Worm (Caenorhabditis elegans) whole organism, L1 larva: ENCODE measurements around the gene F49C5.10.

Experiments
- F16B12.6 ChIP-seq: fragments of 150-350 bp; optimal IDR thresholded peaks from 2 replicates; lab custom pipeline; 2014; ENCODE audit warnings: missing biosample characterization, missing genetic modification characterization
- alr-1 ChIP-seq: fragments of 200-800 bp; sonication (Bioruptor generic); optimal IDR thresholded peaks from 2 replicates; lab custom pipeline; 2018; ENCODE audit warnings: borderline replicate concordance, mild to moderate bottlenecking, missing genetic modification characterization, missing compliant biosample characterization
- ama-1 ChIP-seq: fragments of 150-350 bp; optimal IDR thresholded peaks from 2 replicates; lab custom pipeline; 2014
- blmp-1 ChIP-seq: fragments of 150-350 bp; optimal IDR thresholded peaks from 2 replicates; lab custom pipeline; 2014; ENCODE audit warnings: missing biosample characterization, missing genetic modification characterization
- ceh-88 ChIP-seq: fragments of 200-800 bp; sonication (Bioruptor generic); IDR thresholded peaks from 2 replicates; pipeline ENCODE4 v1.3.6; 2022; ENCODE audit warnings: missing genetic modification characterization, missing compliant biosample characterization
- ces-1 ChIP-seq: fragments of 150-350 bp; optimal IDR thresholded peaks from 2 replicates; lab custom pipeline; 2014; ENCODE audit warnings: missing biosample characterization, missing genetic modification reagents, missing genetic modification characterization
- efl-1 ChIP-seq, 4 experiments: fragments of 150-350 bp; optimal IDR thresholded peaks in 3 of 4; peaks in 1 of 4; 1 replicate in 1 of 4; 2 replicates in 3 of 4; lab custom pipeline; 2014; ENCODE audit warnings: missing biosample characterization in 2 of 4, missing genetic modification characterization in 2 of 4, missing genetic modification reagents in 2 of 4
- fkh-10 ChIP-seq: sonication (generic microtip); optimal IDR thresholded peaks from 2 replicates; lab custom pipeline; 2017; ENCODE audit warnings: missing biosample characterization, missing genetic modification reagents, missing genetic modification characterization
- fkh-4 ChIP-seq: sonication (generic microtip); optimal IDR thresholded peaks from 2 replicates; lab custom pipeline; 2016; ENCODE audit warnings: missing compliant biosample characterization, missing genetic modification characterization, borderline replicate concordance
- fkh-8 ChIP-seq: sonication (generic microtip); optimal IDR thresholded peaks from 2 replicates; lab custom pipeline; 2016; ENCODE audit warnings: mild to moderate bottlenecking, missing genetic modification characterization, missing compliant biosample characterization
- fos-1 ChIP-seq: fragments of 150-350 bp; optimal IDR thresholded peaks from 2 replicates; lab custom pipeline; 2014; ENCODE audit warnings: missing biosample characterization, missing genetic modification characterization
- hlh-17 ChIP-seq: fragments of 200-800 bp; sonication (Bioruptor generic); optimal IDR thresholded peaks from 2 replicates; lab custom pipeline; 2018; ENCODE audit warnings: missing genetic modification characterization, mild to moderate bottlenecking, missing compliant biosample characterization, moderate library complexity, borderline replicate concordance
- hlh-4 ChIP-seq: sonication (generic microtip); optimal IDR thresholded peaks from 2 replicates; lab custom pipeline; 2016; ENCODE audit warnings: mild to moderate bottlenecking, missing genetic modification characterization, missing compliant biosample characterization
- jun-1 ChIP-seq: fragments of 150-350 bp; optimal IDR thresholded peaks from 2 replicates; lab custom pipeline; 2014; ENCODE audit warnings: missing biosample characterization, missing genetic modification reagents, missing genetic modification characterization
- lin-14 ChIP-seq: fragments of 200-800 bp; sonication (Bioruptor generic); optimal IDR thresholded peaks from 2 replicates; lab custom pipeline; 2018; ENCODE audit warnings: mild to moderate bottlenecking, missing genetic modification characterization, moderate library complexity, missing compliant biosample characterization
- lin-15B ChIP-seq: fragments of 150-350 bp; sonication (generic microtip); optimal IDR thresholded peaks from 3 replicates; lab custom pipeline; 2014; ENCODE audit warnings: missing biosample characterization, missing genetic modification characterization
- lin-39 ChIP-seq: fragments of 150-350 bp; optimal IDR thresholded peaks from 2 replicates; lab custom pipeline; 2014; ENCODE audit warnings: missing biosample characterization, missing genetic modification reagents, missing genetic modification characterization
- lsy-2 ChIP-seq, 2 experiments: fragments of 150-350 bp; optimal IDR thresholded peaks; 2 replicates each; lab custom pipeline; 2014; ENCODE audit warnings: missing biosample characterization in 2 of 2, missing genetic modification characterization in 2 of 2
- mef-2 ChIP-seq: fragments of 150-350 bp; optimal IDR thresholded peaks from 2 replicates; lab custom pipeline; 2014; ENCODE audit warnings: missing biosample characterization, missing genetic modification characterization
- mep-1 ChIP-seq: fragments of 150-350 bp; optimal IDR thresholded peaks from 2 replicates; lab custom pipeline; 2014; ENCODE audit warnings: missing biosample characterization, missing genetic modification characterization
- nhr-20 ChIP-seq: sonication (generic microtip); optimal IDR thresholded peaks from 2 replicates; lab custom pipeline; 2016; ENCODE audit warnings: mild to moderate bottlenecking, missing genetic modification characterization, missing compliant biosample characterization
- nhr-28 ChIP-seq: fragments of 150-350 bp; optimal IDR thresholded peaks from 2 replicates; lab custom pipeline; 2014; ENCODE audit warnings: missing biosample characterization, missing genetic modification characterization
- nhr-76 ChIP-seq: sonication (generic microtip); optimal IDR thresholded peaks from 2 replicates; lab custom pipeline; 2017; ENCODE audit warnings: missing biosample characterization, missing genetic modification characterization
- nhr-84 ChIP-seq: sonication (generic microtip); optimal IDR thresholded peaks from 2 replicates; lab custom pipeline; 2017; ENCODE audit warnings: missing biosample characterization, missing genetic modification characterization
- nhr-85 ChIP-seq: sonication (generic microtip); peaks from one replicate; lab custom pipeline; 2016; ENCODE audit warnings: missing genetic modification characterization, inconsistent platforms, missing compliant biosample characterization
- nhr-90 ChIP-seq: sonication (generic microtip); optimal IDR thresholded peaks from 2 replicates; lab custom pipeline; 2016; ENCODE audit warnings: mild to moderate bottlenecking, missing genetic modification characterization, missing compliant biosample characterization; ENCODE audit not compliant: poor library complexity
- pax-3 ChIP-seq: fragments of 200-800 bp; sonication (Bioruptor generic); optimal IDR thresholded peaks from 2 replicates; lab custom pipeline; 2018; ENCODE audit warnings: mild to moderate bottlenecking, missing genetic modification characterization, moderate library complexity, missing compliant biosample characterization
- rnt-1 ChIP-seq: sonication (generic microtip); optimal IDR thresholded peaks from 2 replicates; lab custom pipeline; 2016; ENCODE audit warnings: mild to moderate bottlenecking, missing genetic modification characterization, moderate library complexity, missing compliant biosample characterization
- skn-1 ChIP-seq: fragments of 150-350 bp; optimal IDR thresholded peaks from 2 replicates; lab custom pipeline; 2014; ENCODE audit warnings: missing biosample characterization, missing genetic modification characterization
- sox-4 ChIP-seq: sonication (generic microtip); optimal IDR thresholded peaks from 2 replicates; lab custom pipeline; 2016; ENCODE audit warnings: missing genetic modification characterization, missing compliant biosample characterization
- tbx-2 ChIP-seq: sonication (generic microtip); optimal IDR thresholded peaks from 2 replicates; lab custom pipeline; 2016; ENCODE audit warnings: missing genetic modification characterization, missing compliant biosample characterization
- unc-130 ChIP-seq: fragments of 150-350 bp; optimal IDR thresholded peaks from 2 replicates; lab custom pipeline; 2017; ENCODE audit warnings: missing biosample characterization, missing genetic modification characterization, inconsistent platforms
- unc-86 ChIP-seq: sonication (generic microtip); optimal IDR thresholded peaks from 2 replicates; lab custom pipeline; 2016; ENCODE audit warnings: missing genetic modification characterization, missing compliant biosample characterization
- unc-98 ChIP-seq: fragments of 200-800 bp; sonication (Bioruptor generic); IDR thresholded peaks from 2 replicates; pipeline ENCODE4 v1.3.6; 2022; ENCODE audit warnings: missing genetic modification characterization, missing compliant biosample characterization
- vab-15 ChIP-seq: sonication (generic microtip); optimal IDR thresholded peaks from 2 replicates; lab custom pipeline; 2017; ENCODE audit warnings: missing genotype, mild to moderate bottlenecking, missing genetic modification characterization, missing compliant biosample characterization
- zip-4 ChIP-seq: fragments of 200-800 bp; sonication (Bioruptor generic); optimal IDR thresholded peaks from 2 replicates; lab custom pipeline; 2018; ENCODE audit warnings: mild to moderate bottlenecking, missing genetic modification characterization, moderate library complexity, missing compliant biosample characterization

The F49C5.10 gene

DNA sequence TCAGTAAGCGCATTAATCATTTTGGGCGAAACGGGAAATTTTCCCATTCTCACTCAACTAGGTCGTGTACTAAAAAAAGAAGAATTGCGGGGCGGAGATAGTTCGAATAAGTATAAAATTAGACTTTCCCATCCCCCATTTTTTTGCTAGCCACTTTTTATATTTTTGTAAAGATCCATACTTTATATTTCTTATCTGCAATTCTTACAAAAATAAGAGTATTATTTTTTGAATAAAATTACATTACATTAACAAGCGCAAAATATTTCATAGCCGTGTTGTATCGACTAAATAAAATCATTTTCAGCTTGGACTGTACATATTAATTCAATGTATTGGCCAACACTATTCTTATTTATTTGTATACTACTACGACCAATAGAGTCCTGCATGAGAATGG lies 9.0 kb downstream of the F49C5.10 start, which contains the start of gene F49C5.11:
TSS of gene F49C5.11 (plus strand) at position 301 of the 400 bp plus-strand sequence.
- TF ChIP-seq nhr-76 (tag; lab: Kevin White, UChicago) (no peak), nhr-28 (tag; lab: Kevin White, UChicago) (no peak), unc-98 (GFP tag; lab: Robert Waterston, UW) (no peak), vab-15 (tag; lab: Kevin White, UChicago) (no peak), hlh-4 (tag; lab: Kevin White, UChicago) (no peak), lin-15B (tag; lab: Kevin White, UChicago) (no peak), hlh-17 (GFP tag; lab: Kevin White, UChicago) (no peak), ces-1 (GFP tag; lab: Kevin White, UChicago) (no peak)

DNA sequence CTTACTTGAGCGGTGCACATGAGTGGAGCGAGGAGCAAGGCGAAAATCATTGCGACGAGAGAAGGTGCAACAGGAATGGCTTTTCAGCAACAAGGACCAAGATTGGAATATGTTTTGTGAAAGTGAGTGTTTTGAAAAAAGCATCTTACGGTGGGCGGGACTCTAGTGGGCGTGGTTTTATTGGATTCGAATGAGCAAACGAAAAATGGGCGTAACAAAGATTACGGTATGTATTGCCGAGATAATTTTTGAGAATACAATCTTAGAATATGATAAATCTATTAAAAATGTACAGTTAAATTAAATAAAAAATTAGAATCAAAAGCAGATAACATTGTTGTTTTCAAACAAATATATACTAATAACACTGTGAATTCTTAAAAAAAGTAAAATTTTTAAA lies 13.7 kb downstream of the F49C5.10 start, which contains the start of gene F49C5.12:
TSS of gene F49C5.12 (minus strand) at position 101 of the 400 bp plus-strand sequence.
- TF ChIP-seq unc-98 (GFP tag; lab: Robert Waterston, UW) = no peak
- TF ChIP-seq jun-1 (tag; lab: Kevin White, UChicago) = no peak
- no peak for TF ChIP-seq pax-3
- no peak for TF ChIP-seq unc-86
- no peak for TF ChIP-seq ceh-88 (GFP tag; lab: Robert Waterston, UW)
- TF ChIP-seq zip-4 = no peak
- no peak for TF ChIP-seq mep-1 (tag; lab: Kevin White, UChicago)
- no peak for TF ChIP-seq fkh-4 (tag; lab: Kevin White, UChicago)
- no peak for TF ChIP-seq F16B12.6
- TF ChIP-seq tbx-2 = no peak
- TF ChIP-seq lin-14 = no peak
- TF ChIP-seq nhr-76 (tag; lab: Kevin White, UChicago) = no peak
- TF ChIP-seq nhr-90 = no peak
- TF ChIP-seq lsy-2 (tag; optimal IDR thresholded peaks at IDR 0.05; lab: Kevin White, UChicago) = no peak
- TF ChIP-seq nhr-85 = no peak
- TF ChIP-seq lin-39 = no peak
- TF ChIP-seq ama-1 (lab: Kevin White, UChicago) = no peak
- no peak for TF ChIP-seq unc-130 (tag; lab: Kevin White, UChicago)
- no peak for TF ChIP-seq sox-4
- TF ChIP-seq alr-1 (tag; lab: Kevin White, UChicago) = no peak

DNA sequence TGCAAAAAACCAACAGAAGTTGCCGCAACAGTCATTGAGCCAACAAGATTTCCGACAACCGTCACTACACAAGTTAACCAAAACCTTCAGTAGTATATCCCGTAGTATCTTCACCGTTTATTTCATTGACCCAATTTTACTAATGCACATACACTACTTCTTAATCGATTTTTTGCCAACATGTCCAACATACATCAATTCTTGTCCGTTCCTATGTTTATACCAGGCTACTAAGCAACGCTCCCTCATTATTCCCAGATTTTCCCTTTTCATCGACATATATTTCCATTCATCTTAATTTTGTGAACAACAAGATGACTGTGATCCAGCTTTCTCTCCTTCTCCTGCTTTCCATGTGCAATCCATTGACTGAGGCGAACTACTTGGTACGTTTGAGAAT lies 19.3 kb downstream of the F49C5.10 start, which contains the start of gene F49C5.7:
TSS of gene F49C5.7 (plus strand) at position 301 of the 400 bp plus-strand sequence.
- TF ChIP-seq fkh-8 (no peak), blmp-1 (tag; lab: Kevin White, UChicago) (no peak), nhr-20 (tag; lab: Kevin White, UChicago) (no peak), mef-2 (no peak)

DNA sequence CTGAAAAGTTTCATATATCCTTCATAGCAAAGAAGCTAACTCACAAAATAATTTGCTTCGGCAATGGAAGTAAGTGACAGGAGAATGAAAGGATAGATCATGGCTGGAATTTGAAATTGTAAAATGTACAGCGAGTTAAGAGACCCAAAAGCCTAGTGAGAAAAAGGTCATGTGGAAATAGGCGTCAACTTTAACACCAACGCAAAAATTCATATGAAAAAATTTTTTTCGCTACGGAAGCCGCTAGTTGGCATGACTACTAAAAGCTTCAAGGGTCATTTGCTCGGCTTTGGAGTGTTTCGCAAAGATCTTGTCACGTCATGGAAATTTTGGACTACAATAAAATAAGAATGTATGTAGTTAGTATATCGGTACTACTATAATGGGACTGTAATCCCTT lies 24.0 kb downstream of the F49C5.10 start, which contains the start of gene Y38E10A.1:
TSS of gene Y38E10A.1 (minus strand) at position 101 of the 400 bp plus-strand sequence.
- TF ChIP-seq nhr-84 (tag; lab: Kevin White, UChicago) (no peak), fos-1 (tag; lab: Kevin White, UChicago) (no peak), efl-1 (optimal IDR thresholded peaks at IDR 0.05; lab: Kevin White, UChicago) (no peak), efl-1 (GFP tag; optimal IDR thresholded peaks at IDR 0.05 in 1 of 2; lab: Kevin White, UChicago) (no peak), skn-1 (tag; lab: Kevin White, UChicago) (no peak), fkh-10 (GFP tag; lab: Kevin White, UChicago) (no peak), F16B12.6 (no peak), rnt-1 (no peak)

DNA sequence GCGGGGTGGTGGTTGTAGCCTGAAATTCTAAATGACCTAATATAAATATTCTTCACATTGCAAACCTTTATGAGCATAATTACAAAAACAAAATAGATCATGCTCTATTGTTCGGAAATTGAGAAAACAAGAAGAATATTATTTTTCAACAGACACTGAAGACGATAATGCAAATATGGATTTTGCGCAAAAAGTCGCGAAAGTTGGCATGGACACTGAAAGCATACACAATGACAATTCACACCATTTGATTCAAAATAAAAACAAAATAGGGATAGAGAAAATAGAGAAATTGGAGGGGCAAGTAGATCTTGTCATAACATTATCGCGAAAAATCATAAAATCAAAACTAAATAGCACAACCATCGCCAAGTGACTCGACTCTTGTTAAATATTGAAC lies 26.2 kb downstream of the F49C5.10 start, which contains the start of gene Y38E10A.35:
TSS of gene Y38E10A.35 (minus strand) at position 101 of the 400 bp plus-strand sequence.
- no peak for TF ChIP-seq lin-15B (tag; lab: Kevin White, UChicago)
